Fruit fly (Drosophila melanogaster) whole organism, embryonic: ENCODE data around the gene CG34282.

ENCODE experiments used
- Asciz ChIP-seq: fragments of 200-800 bp; sonication (Bioruptor generic); optimal IDR thresholded peaks from 2 replicates; lab custom pipeline; 2017; ENCODE audit warnings: missing biosample characterization, mild to moderate bottlenecking, missing genetic modification characterization, missing genetic modification reagents
- Atf-2 ChIP-seq: fragments of 200-800 bp; sonication (Bioruptor generic); optimal IDR thresholded peaks from 2 replicates; lab custom pipeline; 2016; ENCODE audit warnings: missing biosample characterization, missing genetic modification characterization
- Awh ChIP-seq: fragments of 200-800 bp; sonication (Bioruptor generic); IDR thresholded peaks from 2 replicates; pipeline ENCODE4, ENCODE4 v1.3.6; 2022; ENCODE audit warnings: missing biosample characterization, missing genetic modification characterization
- Bgb ChIP-seq: fragments of 200-800 bp; sonication (Bioruptor generic); IDR thresholded peaks from 2 replicates; pipeline ENCODE4 v1.3.6; 2022; ENCODE audit warnings: missing biosample characterization, missing genetic modification characterization; ENCODE audit not compliant: partially characterized antibody
- CG10654 ChIP-seq: fragments of 200-800 bp; sonication (Bioruptor generic); optimal IDR thresholded peaks from 2 replicates; lab custom pipeline; 2016; ENCODE audit warnings: missing biosample characterization, missing genetic modification characterization
- CG13123 ChIP-seq: fragments of 200-800 bp; sonication (Bioruptor generic); optimal IDR thresholded peaks from 2 replicates; lab custom pipeline; 2016; ENCODE audit warnings: missing biosample characterization, missing genetic modification characterization
- CG14710 ChIP-seq: fragments of 200-800 bp; sonication (Bioruptor generic); optimal IDR thresholded peaks from 3 replicates; lab custom pipeline; 2019; ENCODE audit warnings: missing biosample characterization, mild to moderate bottlenecking, missing genetic modification characterization, moderate library complexity
- CG1602 ChIP-seq: fragments of 200-800 bp; sonication (Bioruptor generic); optimal IDR thresholded peaks from 3 replicates; lab custom pipeline; 2016; ENCODE audit warnings: missing biosample characterization, missing genetic modification characterization
- CG17912 ChIP-seq: fragments of 200-800 bp; sonication (Bioruptor generic); optimal IDR thresholded peaks from 2 replicates; lab custom pipeline; 2018; ENCODE audit warnings: missing biosample characterization, mild to moderate bottlenecking, missing genetic modification characterization
- CG2889 ChIP-seq: fragments of 200-800 bp; sonication (Bioruptor generic); IDR thresholded peaks from 3 replicates; pipeline ENCODE4 v1.3.6; 2022; ENCODE audit warnings: missing biosample characterization, missing genetic modification characterization
- CG30020 ChIP-seq: fragments of 200-800 bp; optimal IDR thresholded peaks from 2 replicates; lab custom pipeline; 2019; ENCODE audit warnings: missing biosample characterization, mild to moderate bottlenecking, missing genetic modification characterization, moderate library complexity
- CG30403 ChIP-seq: fragments of 200-800 bp; sonication (Bioruptor generic); optimal IDR thresholded peaks from 3 replicates; lab custom pipeline; 2016; ENCODE audit warnings: missing biosample characterization, missing genetic modification characterization
- CG30431 ChIP-seq: fragments of 200-800 bp; sonication (Bioruptor generic); optimal IDR thresholded peaks from 2 replicates; lab custom pipeline; 2017; ENCODE audit warnings: missing biosample characterization, missing genetic modification characterization
- CG31224 ChIP-seq: fragments of 200-800 bp; sonication (Bioruptor generic); IDR thresholded peaks from 2 replicates; pipeline ENCODE4 v1.3.6; 2022; ENCODE audit warnings: missing biosample characterization, missing genetic modification characterization
- CG6254 ChIP-seq: fragments of 200-800 bp; sonication (Bioruptor generic); optimal IDR thresholded peaks from 3 replicates; lab custom pipeline; 2017; ENCODE audit warnings: mild to moderate bottlenecking, missing biosample characterization, missing genetic modification reagents, missing genetic modification characterization
- CG6791 ChIP-seq: fragments of 200-800 bp; sonication (Bioruptor generic); IDR thresholded peaks from 3 replicates; pipeline ENCODE4 v1.3.6; 2022; ENCODE audit warnings: missing biosample characterization, missing genetic modification characterization; ENCODE audit not compliant: partially characterized antibody
- CG7271 ChIP-seq: fragments of 200-800 bp; sonication (Bioruptor generic); optimal IDR thresholded peaks from 2 replicates; lab custom pipeline; 2018; ENCODE audit warnings: missing biosample characterization, mild to moderate bottlenecking, missing genetic modification characterization, moderate library complexity
- CG7556 ChIP-seq: fragments of 200-800 bp; sonication (Bioruptor generic); optimal IDR thresholded peaks from 2 replicates; lab custom pipeline; 2017; ENCODE audit warnings: missing biosample characterization, mild to moderate bottlenecking, missing genetic modification characterization
- CG7987 ChIP-seq: fragments of 200-800 bp; sonication (Bioruptor generic); optimal IDR thresholded peaks from 2 replicates; lab custom pipeline; 2018; ENCODE audit warnings: missing biosample characterization, mild to moderate bottlenecking, missing genetic modification characterization, moderate library complexity
- CG8089 ChIP-seq: fragments of 200-800 bp; sonication (Bioruptor generic); optimal IDR thresholded peaks from 3 replicates; lab custom pipeline; 2016; ENCODE audit warnings: missing biosample characterization, missing genetic modification characterization
- CG9797 ChIP-seq: fragments of 200-800 bp; sonication (Bioruptor generic); optimal IDR thresholded peaks from 3 replicates; lab custom pipeline; 2018; ENCODE audit warnings: missing biosample characterization, mild to moderate bottlenecking, missing genetic modification characterization
- CkIIα-i1 ChIP-seq: fragments of 200-800 bp; sonication (Bioruptor generic); IDR thresholded peaks from 2 replicates; pipeline ENCODE4 v1.3.6; 2022; ENCODE audit warnings: missing biosample characterization, missing genetic modification characterization
- D19A ChIP-seq: fragments of 200-800 bp; optimal IDR thresholded peaks from 3 replicates; lab custom pipeline; 2019; ENCODE audit warnings: missing biosample characterization, mild to moderate bottlenecking, missing genetic modification characterization, moderate library complexity
- ERR ChIP-seq: fragments of 200-800 bp; sonication (Bioruptor generic); optimal IDR thresholded peaks from 2 replicates; lab custom pipeline; 2016; ENCODE audit warnings: missing biosample characterization, missing genetic modification characterization
- Hr39 ChIP-seq: fragments of >200 bp; optimal IDR thresholded peaks from 2 replicates; lab custom pipeline; 2017
- Hsf ChIP-seq: fragments of 200-800 bp; sonication (Bioruptor generic); optimal IDR thresholded peaks from 3 replicates; lab custom pipeline; 2016; ENCODE audit warnings: missing biosample characterization, missing genetic modification characterization
- Nf-YB ChIP-seq: fragments of 200-800 bp; sonication (Bioruptor generic); optimal IDR thresholded peaks from 3 replicates; lab custom pipeline; 2019; ENCODE audit warnings: missing biosample characterization, mild to moderate bottlenecking, missing genetic modification characterization, moderate library complexity
- Oaz ChIP-seq: fragments of 200-800 bp; sonication (Bioruptor generic); IDR thresholded peaks from 2 replicates; pipeline ENCODE4 v1.3.6; 2022; ENCODE audit warnings: missing biosample characterization, missing genetic modification characterization
- PHDP ChIP-seq: fragments of 200-800 bp; sonication (Bioruptor generic); optimal IDR thresholded peaks from 3 replicates; lab custom pipeline; 2018; ENCODE audit warnings: missing biosample characterization, mild to moderate bottlenecking, missing genetic modification characterization, moderate library complexity
- Rx ChIP-seq: fragments of 200-800 bp; sonication (Bioruptor generic); IDR thresholded peaks from 2 replicates; pipeline ENCODE4 v1.3.6; 2022; ENCODE audit warnings: missing biosample characterization, missing genetic modification characterization
- ab ChIP-seq: fragments of 200-800 bp; sonication (Bioruptor generic); optimal IDR thresholded peaks from 2 replicates; lab custom pipeline; 2016; ENCODE audit warnings: missing biosample characterization, missing genetic modification characterization
- ash1 ChIP-seq: fragments of 200-800 bp; sonication (Bioruptor generic); optimal IDR thresholded peaks from 2 replicates; lab custom pipeline; 2018; ENCODE audit warnings: missing biosample characterization, mild to moderate bottlenecking, missing genetic modification characterization
- ato ChIP-seq: fragments of 200-800 bp; sonication (Bioruptor generic); IDR thresholded peaks from 2 replicates; pipeline ENCODE4 v1.3.6; 2022; ENCODE audit warnings: missing biosample characterization, missing genetic modification characterization; ENCODE audit not compliant: partially characterized antibody
- br ChIP-seq: fragments of >200 bp; optimal IDR thresholded peaks from 2 replicates; lab custom pipeline; 2017
- dysf ChIP-seq: fragments of 200-800 bp; sonication (Bioruptor generic); IDR thresholded peaks from 3 replicates; pipeline ENCODE4 v1.3.6; 2022; ENCODE audit warnings: missing biosample characterization, missing genetic modification characterization
- ems ChIP-seq: fragments of 200-800 bp; sonication (Bioruptor generic); optimal IDR thresholded peaks from 3 replicates; lab custom pipeline; 2016; ENCODE audit warnings: missing biosample characterization, missing genetic modification characterization
- fd3F ChIP-seq: fragments of 200-800 bp; sonication (Bioruptor generic); optimal IDR thresholded peaks from 2 replicates; lab custom pipeline; 2018; ENCODE audit warnings: missing biosample characterization, mild to moderate bottlenecking, missing genetic modification characterization, moderate library complexity
- fu2 ChIP-seq: fragments of 200-800 bp; sonication (Bioruptor generic); optimal IDR thresholded peaks from 2 replicates; lab custom pipeline; 2016; ENCODE audit warnings: missing biosample characterization, missing genetic modification characterization
- ken ChIP-seq: fragments of 200-800 bp; sonication (Bioruptor generic); IDR thresholded peaks from 3 replicates; pipeline ENCODE4 v1.3.6; 2022; ENCODE audit warnings: missing biosample characterization, missing genetic modification characterization
- lilli ChIP-seq: fragments of 200-800 bp; sonication (Bioruptor generic); optimal IDR thresholded peaks from 3 replicates; lab custom pipeline; 2016; ENCODE audit warnings: missing biosample characterization, missing genetic modification characterization
- lola ChIP-seq, 3 experiments: fragments of >200 bp in 2 of 3; fragments of 200-800 bp in 1 of 3; sonication (Bioruptor generic) in 1 of 3; optimal IDR thresholded peaks; 2 replicates each; lab custom pipeline; 2017 to 2019; ENCODE audit warnings: missing biosample characterization in 3 of 3, missing genetic modification characterization in 3 of 3, mild to moderate bottlenecking in 1 of 3, moderate library complexity in 1 of 3
- maf-S ChIP-seq: fragments of 200-800 bp; sonication (Bioruptor generic); optimal IDR thresholded peaks from 2 replicates; lab custom pipeline; 2016; ENCODE audit warnings: missing biosample characterization, missing genetic modification characterization
- onecut ChIP-seq: fragments of 200-800 bp; sonication (Bioruptor generic); IDR thresholded peaks from 2 replicates; pipeline ENCODE4 v1.3.6; 2022; ENCODE audit warnings: missing biosample characterization, missing genetic modification characterization
- pan ChIP-seq, 4 experiments: fragments of >200 bp in 3 of 4; fragments of 200-800 bp in 1 of 4; sonication (Bioruptor generic) in 1 of 4; optimal IDR thresholded peaks in 3 of 4; IDR thresholded peaks in 1 of 4; 2 replicates each; pipeline versions ENCODE4 v1.3.6 to Lab custom; 2017 to 2022; ENCODE audit warnings: missing biosample characterization in 2 of 4, missing genetic modification characterization in 2 of 4, mixed read lengths in 1 of 4
- phol ChIP-seq: fragments of 200-800 bp; sonication (Bioruptor generic); optimal IDR thresholded peaks from 3 replicates; lab custom pipeline; 2018; ENCODE audit warnings: missing biosample characterization, mild to moderate bottlenecking, missing genetic modification characterization, moderate library complexity
- rib ChIP-seq: fragments of 200-800 bp; sonication (Bioruptor generic); IDR thresholded peaks from 2 replicates; pipeline ENCODE4 v1.3.6; 2022; ENCODE audit warnings: missing biosample characterization, missing genetic modification characterization
- sd ChIP-seq: fragments of 200-800 bp; sonication (Bioruptor generic); optimal IDR thresholded peaks from 3 replicates; lab custom pipeline; 2018; ENCODE audit warnings: missing biosample characterization, mild to moderate bottlenecking, missing genetic modification characterization, moderate library complexity
- slp2 ChIP-seq: fragments of 200-800 bp; sonication (Bioruptor generic); optimal IDR thresholded peaks from 2 replicates; lab custom pipeline; 2016; ENCODE audit warnings: missing biosample characterization, missing genetic modification characterization
- tup ChIP-seq: fragments of 200-800 bp; sonication (Bioruptor generic); optimal IDR thresholded peaks from 2 replicates; lab custom pipeline; 2016; ENCODE audit warnings: missing biosample characterization, mild to moderate bottlenecking, missing genetic modification characterization, moderate library complexity
- unpg ChIP-seq: fragments of 200-800 bp; sonication (Bioruptor generic); optimal IDR thresholded peaks from 3 replicates; lab custom pipeline; 2018; ENCODE audit warnings: missing biosample characterization, mild to moderate bottlenecking, missing genetic modification characterization, moderate library complexity
- vvl ChIP-seq: fragments of 200-800 bp; sonication (Bioruptor generic); IDR thresholded peaks from 2 replicates; pipeline ENCODE4 v1.3.6; 2022; ENCODE audit warnings: missing biosample characterization, missing genetic modification characterization
- zen ChIP-seq: fragments of 200-800 bp; sonication (Bioruptor generic); optimal IDR thresholded peaks from 3 replicates; lab custom pipeline; 2018; ENCODE audit warnings: missing biosample characterization, mild to moderate bottlenecking, missing genetic modification characterization, moderate library complexity

The CG34282 gene

DNA sequence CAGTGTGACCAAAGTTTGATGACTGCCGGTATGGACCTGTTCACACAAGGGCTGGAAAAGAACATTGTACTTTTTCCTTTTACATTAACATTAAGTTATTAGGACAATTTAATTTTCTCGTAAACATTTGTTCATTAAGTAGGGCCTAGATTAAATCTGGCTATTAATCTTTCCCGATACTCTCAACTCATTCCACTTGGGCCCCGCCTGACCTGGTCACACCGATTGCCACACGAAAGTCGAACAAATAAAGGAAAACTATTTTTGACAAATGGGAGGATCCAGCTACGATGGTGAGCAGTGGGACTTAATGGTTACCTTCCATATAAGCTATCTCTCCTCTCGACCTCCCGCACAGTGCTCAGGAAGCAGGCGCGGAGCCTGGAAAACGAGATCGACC, 31.5 kb upstream of the CG34282 start, which contains the start of the genes Cpsf73 and Gos28 (continued):
- TF ChIP-seq onecut (GFP tag; lab: Robert Waterston, UW), result no peak
- TF ChIP-seq Awh (GFP tag; lab: Robert Waterston, UW), result no peak
- TF ChIP-seq CG7556 (GFP tag; lab: Kevin White, UChicago), result no peak
- no peak for TF ChIP-seq Asciz (GFP tag; lab: Kevin White, UChicago)
- no peak for TF ChIP-seq Nf-YB (GFP tag; lab: Kevin White, UChicago)
- TF ChIP-seq ken (GFP tag; lab: Robert Waterston, UW), result no peak
- TF ChIP-seq D19A (tag; lab: Kevin White, UChicago), result no peak
- TF ChIP-seq CG14710 (tag; lab: Kevin White, UChicago), result peak; percentile 61
- TF ChIP-seq PHDP (tag; lab: Kevin White, UChicago), result peak; percentile 21
- peak; percentile 85 for TF ChIP-seq CG9797
- TF ChIP-seq CG8089, result no peak
- no peak for TF ChIP-seq CkIIα-i1 (GFP tag; lab: Robert Waterston, UW)
- no peak for TF ChIP-seq CG17912 (GFP tag; lab: Kevin White, UChicago)
- no peak for TF ChIP-seq fd3F (GFP tag; lab: Kevin White, UChicago)
- peak; percentile 53 for TF ChIP-seq phol (tag; lab: Kevin White, UChicago)
- TF ChIP-seq CG6254 (GFP tag; lab: Kevin White, UChicago), result no peak
- TF ChIP-seq lilli (GFP tag; lab: Kevin White, UChicago), result peak; percentile 28
- peak; percentile 19 for TF ChIP-seq unpg
- TF ChIP-seq CG7987 (GFP tag; lab: Kevin White, UChicago), result no peak
- TF ChIP-seq maf-S, result no peak
- peak; percentile 15; the same call in 1 of the 2 replicates for TF ChIP-seq Bgb (GFP tag; lab: Robert Waterston, UW)
- no peak for TF ChIP-seq sd (tag; lab: Kevin White, UChicago)
- peak; percentile 4 for TF ChIP-seq ERR (GFP tag; lab: Kevin White, UChicago)
- TF ChIP-seq slp2 (GFP tag; lab: Kevin White, UChicago), result peak; percentile 13
- no peak for TF ChIP-seq vvl (GFP tag; lab: Robert Waterston, UW)
- TF ChIP-seq CG30020 (tag; lab: Kevin White, UChicago), result peak; percentile 87
- no peak for TF ChIP-seq fu2 (GFP tag; lab: Kevin White, UChicago)
- TF ChIP-seq Rx (GFP tag; lab: Robert Waterston, UW), result no peak
- no peak for TF ChIP-seq ems
- TF ChIP-seq CG2889 (GFP tag; lab: Robert Waterston, UW), result no peak
- TF ChIP-seq zen, result peak; percentile 1
- peak; percentile 17; the same call in 1 of the 2 replicates for TF ChIP-seq CG31224 (GFP tag; lab: Robert Waterston, UW)
- no peak for TF ChIP-seq rib
- peak; percentile 37 for TF ChIP-seq CG30403 (GFP tag; lab: Kevin White, UChicago)
- TF ChIP-seq Hr39, result no peak
- peak in 1 of 3 experiments; percentile 24 for TF ChIP-seq lola (GFP tag; optimal IDR thresholded peaks at IDR 0.05; lab: Kevin White, UChicago)
- no peak for TF ChIP-seq ab (GFP tag; lab: Kevin White, UChicago)
- TF ChIP-seq CG1602 (GFP tag; lab: Kevin White, UChicago), result no peak
- no peak for TF ChIP-seq br (lab: Kevin White, UChicago)
- TF ChIP-seq Oaz (GFP tag; lab: Robert Waterston, UW), result no peak
- TF ChIP-seq dysf (GFP tag; lab: Robert Waterston, UW), result no peak
- TF ChIP-seq pan (optimal IDR thresholded peaks at IDR 0.05; lab: Kevin White, UChicago), result no peak
- TF ChIP-seq pan (GFP tag; optimal IDR thresholded peaks at IDR 0.05 in 1 of 2, IDR thresholded peaks at IDR 0.05 in 1 of 2), result no peak
- no peak for TF ChIP-seq CG10654
- no peak for TF ChIP-seq CG13123 (GFP tag; lab: Kevin White, UChicago)
- TF ChIP-seq ato (GFP tag; lab: Robert Waterston, UW), result no peak
- TF ChIP-seq ash1 (GFP tag; lab: Kevin White, UChicago), result no peak
- peak; percentile 0 for TF ChIP-seq Hsf (GFP tag; lab: Kevin White, UChicago)
- TF ChIP-seq Atf-2, result no peak
- TF ChIP-seq CG6791 (GFP tag; lab: Robert Waterston, UW), result no peak
- TF ChIP-seq CG7271 (tag; lab: Kevin White, UChicago), result peak; percentile 1
- TF ChIP-seq tup (GFP tag; lab: Kevin White, UChicago), result no peak
- no peak for TF ChIP-seq CG30431 (GFP tag; lab: Kevin White, UChicago)
